Worm (Caenorhabditis elegans) whole organism, early embryonic: ENCODE measurements around the gene srz-69.

ENCODE experiments used
- ama-1 ChIP-seq: fragments of 150-350 bp; optimal IDR thresholded peaks from 2 replicates; lab custom pipeline; 2014
- hnd-1 ChIP-seq: sonication (generic microtip); optimal IDR thresholded peaks from 2 replicates; lab custom pipeline; 2016; ENCODE audit warnings: missing genetic modification characterization, missing compliant biosample characterization
- scrt-1 ChIP-seq: fragments of 200-800 bp; sonication (Bioruptor generic); IDR thresholded peaks from 2 replicates; pipeline ENCODE4 v1.3.6; 2022; ENCODE audit warnings: missing genetic modification characterization, missing compliant biosample characterization
- tra-4 ChIP-seq: sonication (generic microtip); optimal IDR thresholded peaks from 2 replicates; lab custom pipeline; 2017; ENCODE audit warnings: missing genetic modification characterization, missing compliant biosample characterization

- TF ChIP-seq ama-1 (lab: Kevin White, UChicago) = no peak
- TF ChIP-seq tra-4 = no peak
- no peak for TF ChIP-seq hnd-1 (tag; lab: Kevin White, UChicago)
- TF ChIP-seq scrt-1 (GFP tag; lab: Robert Waterston, UW) = no peak
These were observed 44.7 kb upstream of the srz-69 start for ce11 chrIV:3521710-3522109.
